Fruit fly (Drosophila melanogaster): Measurements from ENCODE around the gene CG18528.
A peak's percentile ranks its signal among the peaks of the same experiment; 100 is the strongest.

CG18528 gene

DNA sequence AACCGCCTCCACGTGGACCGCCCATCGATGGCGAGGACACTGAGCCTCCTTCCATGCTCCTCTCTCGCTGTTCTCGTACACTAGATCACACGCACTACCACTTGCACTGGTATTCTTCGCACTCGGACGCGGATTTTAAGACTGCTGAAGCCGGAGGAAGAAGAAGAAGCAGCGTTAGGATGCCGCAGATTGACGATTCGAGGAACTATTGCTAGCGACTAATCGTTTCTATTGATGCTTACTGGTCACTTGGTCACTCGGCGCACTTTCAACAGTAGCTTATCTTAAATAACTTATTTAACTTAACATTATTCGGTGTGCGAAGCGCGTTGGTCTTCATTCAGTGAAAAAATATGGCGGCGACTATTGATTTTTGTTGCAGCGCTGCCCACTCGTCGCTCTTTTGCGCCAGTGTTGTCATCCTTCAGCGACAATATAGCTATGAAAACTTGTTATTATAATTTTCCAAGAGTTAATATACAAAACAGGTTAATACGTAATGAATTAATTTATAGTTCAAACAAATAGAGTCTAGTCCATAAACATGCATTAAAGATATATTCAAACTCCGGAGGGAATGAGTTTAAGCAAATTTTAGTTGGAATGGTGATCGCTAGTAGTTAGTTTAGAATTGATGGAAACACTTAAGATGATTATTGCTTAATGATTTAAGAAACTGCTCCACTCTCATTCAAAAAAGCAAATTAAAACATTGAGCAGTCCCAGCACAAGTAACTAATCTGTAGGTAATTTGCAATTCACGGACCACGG lies 11.3 kb downstream of the CG18528 start, which contains the start of the genes CG5746 and CG6454 (continued):
- TF ChIP-seq CG3065 (GFP tag; optimal IDR thresholded peaks at IDR 0.05) (no peak), CHES-1-like (GFP tag; optimal IDR thresholded peaks at IDR 0.05) (peak; percentile 80), Asciz (GFP tag; optimal IDR thresholded peaks at IDR 0.05) (no peak), CG4404 (GFP tag; IDR thresholded peaks at IDR 0.05) (no peak), CG17186 (GFP tag; optimal IDR thresholded peaks at IDR 0.05) (peak; percentile 69), insv (GFP tag; optimal IDR thresholded peaks at IDR 0.05) (no peak), Ets65A (GFP tag) (peak; percentile 69), corto (GFP tag; optimal IDR thresholded peaks at IDR 0.05) (no peak), ewg (GFP tag; optimal IDR thresholded peaks at IDR 0.05) (no peak), CG10147 (GFP tag; optimal IDR thresholded peaks at IDR 0.05) (no peak), grau (tag; optimal IDR thresholded peaks at IDR 0.05) (no peak), cas (GFP tag; IDR thresholded peaks at IDR 0.05) (no peak), slp2 (GFP tag; optimal IDR thresholded peaks at IDR 0.05) (peak; percentile 48), B-H1 (GFP tag; IDR thresholded peaks at IDR 0.05) (no peak), CG10321 (GFP tag; IDR thresholded peaks at IDR 0.05) (no peak), tx (GFP tag; optimal IDR thresholded peaks at IDR 0.05) (peak; percentile 43), pita (GFP tag; optimal IDR thresholded peaks at IDR 0.05) (no peak), caup (GFP tag; optimal IDR thresholded peaks at IDR 0.05; ENCODE audit: severe bottlenecking) (no peak), nerfin-1 (tag; optimal IDR thresholded peaks at IDR 0.05) (no peak), h (optimal IDR thresholded peaks at IDR 0.05) (no peak), ham (GFP tag; IDR thresholded peaks at IDR 0.05) (no peak), ranshi (GFP tag; IDR thresholded peaks at IDR 0.05) (0 out of 2 replicates have a peak, but pooled peaks have one; percentile 40), CG7271 (tag; optimal IDR thresholded peaks at IDR 0.05) (no peak), zen (tag; optimal IDR thresholded peaks at IDR 0.05) (peak; percentile 25), CG5245 (GFP tag; optimal IDR thresholded peaks at IDR 0.05) (peak; percentile 28), Hr3 (GFP tag; optimal IDR thresholded peaks at IDR 0.05) (peak; percentile 73), Hmx (GFP tag; optimal IDR thresholded peaks at IDR 0.05) (no peak), CG8359 (GFP tag; optimal IDR thresholded peaks at IDR 0.05; ENCODE audit: borderline replicate concordance) (no peak), CG11093 (GFP tag; IDR thresholded peaks at IDR 0.05) (no peak), her (GFP tag; optimal IDR thresholded peaks at IDR 0.05) (no peak), Camta (GFP tag; optimal IDR thresholded peaks at IDR 0.05) (peak; percentile 18), chif (GFP tag; optimal IDR thresholded peaks at IDR 0.05) (peak in 1 of 2 experiments; percentile 47), CG30020 (tag; optimal IDR thresholded peaks at IDR 0.05) (peak; percentile 69), CG2678 (tag; optimal IDR thresholded peaks at IDR 0.05) (no peak), CG6791 (GFP tag; IDR thresholded peaks at IDR 0.05; ENCODE audit: partially characterized antibody) (no peak; the same call in 2 of the 3 replicates), wor (GFP tag; IDR thresholded peaks at IDR 0.05) (no peak; the same call in 1 of the 2 replicates), GATAe (GFP tag; conservative IDR thresholded peaks at IDR 0.05) (no peak), maf-S (GFP tag; optimal IDR thresholded peaks at IDR 0.05) (peak; percentile 57), CTCF (GFP tag; optimal IDR thresholded peaks at IDR 0.05) (no peak), CG10462 (GFP tag; optimal IDR thresholded peaks at IDR 0.05) (no peak), crc (GFP tag; optimal IDR thresholded peaks at IDR 0.05) (peak; percentile 11), Dref (GFP tag; IDR thresholded peaks at IDR 0.05) (no peak), CG14050 (GFP tag; IDR thresholded peaks at IDR 0.05) (no peak), CG17328 (GFP tag; IDR thresholded peaks at IDR 0.05) (peak; percentile 54), CG13775 (GFP tag; optimal IDR thresholded peaks at IDR 0.05) (peak; percentile 74), sc (optimal IDR thresholded peaks at IDR 0.05) (no peak), sc (GFP tag; optimal IDR thresholded peaks at IDR 0.05) (no peak), Dll (GFP tag; IDR thresholded peaks at IDR 0.05; ENCODE audit: partially characterized antibody) (0 out of 4 replicates have a peak, but pooled peaks have one; percentile 19), CG16813 (GFP tag; IDR thresholded peaks at IDR 0.05; ENCODE audit: partially characterized antibody) (no peak), fd3F (GFP tag; optimal IDR thresholded peaks at IDR 0.05) (peak; percentile 39), amos (GFP tag; IDR thresholded peaks at IDR 0.05; ENCODE audit: partially characterized antibody) (no peak)

Data from whole organism, embryonic.